Worm (Caenorhabditis elegans): Measurements from ENCODE around the gene clec-1.

clec-1 gene

DNA sequence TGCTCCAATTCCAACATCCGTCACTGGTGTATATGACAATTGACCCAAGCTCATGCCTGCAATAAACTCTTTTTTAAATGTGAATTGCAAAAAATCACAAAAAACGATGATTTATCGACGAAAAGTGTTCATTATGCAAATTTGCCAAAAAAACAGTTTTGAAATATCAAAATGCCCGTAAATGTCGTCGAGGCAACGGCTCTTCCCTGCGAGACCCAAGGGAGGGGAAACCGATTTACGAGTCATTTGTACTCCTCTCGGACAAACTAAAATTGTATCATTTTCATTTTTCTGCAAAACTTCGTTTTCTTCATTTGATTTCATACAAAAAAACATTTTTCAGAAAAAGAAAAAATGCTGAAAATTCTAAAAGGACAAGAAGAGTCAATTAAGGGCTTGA, 15.4 kb upstream of the clec-1 start, which contains the start of the genes hmgs-1 and F25B4.4 (continued):
- TF ChIP-seq ZK546.5 (tag; optimal IDR thresholded peaks at IDR 0.05) (no peak), nhr-23 (tag; optimal IDR thresholded peaks at IDR 0.05) (peak; percentile 95), lsy-12 (tag; optimal IDR thresholded peaks at IDR 0.05) (peak; percentile 79), ztf-11 (tag; optimal IDR thresholded peaks at IDR 0.05) (no peak), nhr-28 (tag; optimal IDR thresholded peaks at IDR 0.05) (peak; percentile 41), ama-1 (optimal IDR thresholded peaks at IDR 0.05) (peak; percentile 64), elt-1 (tag; optimal IDR thresholded peaks at IDR 0.05) (peak; percentile 37), nhr-12 (tag; optimal IDR thresholded peaks at IDR 0.05) (no peak), nhr-77 (tag; optimal IDR thresholded peaks at IDR 0.05) (peak; percentile 61), lin-15B (tag; optimal IDR thresholded peaks at IDR 0.05) (peak; percentile 97), ceh-82 (tag; optimal IDR thresholded peaks at IDR 0.05) (peak; percentile 71), daf-12 (tag; optimal IDR thresholded peaks at IDR 0.05) (no peak), pqm-1 (tag; optimal IDR thresholded peaks at IDR 0.05) (peak; percentile 81), ceh-28 (tag; optimal IDR thresholded peaks at IDR 0.05) (peak; percentile 76)

DNA sequence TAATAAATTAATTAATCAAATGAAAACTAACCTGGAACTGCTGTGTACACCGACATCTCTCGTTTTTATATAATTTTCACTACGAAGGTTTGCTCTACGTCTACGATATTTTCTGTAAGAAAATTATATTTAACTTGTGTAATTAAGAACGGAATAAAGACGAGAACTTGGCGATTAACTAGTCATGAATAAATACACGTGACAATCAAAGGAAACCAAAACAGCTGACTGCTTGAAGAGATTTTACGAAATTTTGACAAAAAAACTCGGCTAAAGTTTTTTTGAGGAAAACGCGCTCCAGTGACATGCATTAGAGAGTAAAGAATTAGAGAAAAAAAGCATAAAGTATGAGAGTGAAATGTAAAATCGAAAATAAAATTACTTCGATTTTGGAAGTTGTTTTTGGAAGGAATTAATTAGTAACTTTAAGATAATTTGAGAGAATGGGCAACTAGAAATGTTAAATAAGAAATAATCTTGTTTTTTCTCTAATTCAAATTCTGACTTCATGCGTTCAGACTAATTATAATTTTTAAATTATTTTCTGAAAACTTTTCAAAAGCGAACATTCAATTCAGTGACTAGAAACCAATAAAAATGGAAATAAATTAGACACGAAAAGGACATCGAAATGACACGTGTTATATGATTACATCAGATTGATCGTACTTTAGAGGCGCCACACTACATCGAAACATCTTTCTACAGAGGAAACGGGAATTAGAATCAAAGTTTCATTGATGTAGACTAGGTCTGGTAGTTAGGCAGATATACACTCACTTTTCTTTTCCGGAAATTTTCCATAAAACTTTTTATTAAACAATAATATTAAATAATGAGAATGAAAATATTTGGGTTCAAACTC, 12.6 kb upstream of the clec-1 start, which contains the start of gene F25B4.7:
TSS of gene F25B4.7 (minus strand) at position 112 of the 865 bp plus-strand sequence.
- TF ChIP-seq pha-4 (tag; optimal IDR thresholded peaks at IDR 0.05) (peak; percentile 42), nhr-237 (tag; optimal IDR thresholded peaks at IDR 0.05) (no peak), nhr-43 (tag; optimal IDR thresholded peaks at IDR 0.05; ENCODE audit: poor library complexity, severe bottlenecking) (peak; percentile 49), nhr-25 (tag; optimal IDR thresholded peaks at IDR 0.05) (peak; percentile 7), nfya-1 (tag; optimal IDR thresholded peaks at IDR 0.05; ENCODE audit: insufficient read depth) (no peak), lin-15B (tag; optimal IDR thresholded peaks at IDR 0.05) (peak; percentile 56), mml-1 (tag; optimal IDR thresholded peaks at IDR 0.05) (no peak), ZK546.5 (tag; optimal IDR thresholded peaks at IDR 0.05) (no peak), nhr-77 (tag; optimal IDR thresholded peaks at IDR 0.05) (no peak), nhr-76 (tag; optimal IDR thresholded peaks at IDR 0.05) (no peak), nhr-28 (tag; optimal IDR thresholded peaks at IDR 0.05) (no peak), daf-12 (tag; optimal IDR thresholded peaks at IDR 0.05) (no peak), egl-5 (tag; optimal IDR thresholded peaks at IDR 0.05) (no peak), R02D3.7 (tag; optimal IDR thresholded peaks at IDR 0.05) (no peak), aly-2 (tag; optimal IDR thresholded peaks at IDR 0.05) (no peak), jun-1 (tag; optimal IDR thresholded peaks at IDR 0.05) (no peak), elt-2 (tag; optimal IDR thresholded peaks at IDR 0.05) (peak; percentile 17), nhr-12 (tag; optimal IDR thresholded peaks at IDR 0.05) (no peak), nhr-23 (tag; optimal IDR thresholded peaks at IDR 0.05) (peak; percentile 61), unc-39 (tag; optimal IDR thresholded peaks at IDR 0.05) (no peak), elt-3 (tag; optimal IDR thresholded peaks at IDR 0.05) (no peak), mdl-1 (tag; optimal IDR thresholded peaks at IDR 0.05) (no peak), fkh-10 (GFP tag; optimal IDR thresholded peaks at IDR 0.05) (no peak), pqm-1 (tag; optimal IDR thresholded peaks at IDR 0.05) (no peak), fos-1 (tag; optimal IDR thresholded peaks at IDR 0.05) (no peak), ceh-28 (tag; optimal IDR thresholded peaks at IDR 0.05) (no peak)

DNA sequence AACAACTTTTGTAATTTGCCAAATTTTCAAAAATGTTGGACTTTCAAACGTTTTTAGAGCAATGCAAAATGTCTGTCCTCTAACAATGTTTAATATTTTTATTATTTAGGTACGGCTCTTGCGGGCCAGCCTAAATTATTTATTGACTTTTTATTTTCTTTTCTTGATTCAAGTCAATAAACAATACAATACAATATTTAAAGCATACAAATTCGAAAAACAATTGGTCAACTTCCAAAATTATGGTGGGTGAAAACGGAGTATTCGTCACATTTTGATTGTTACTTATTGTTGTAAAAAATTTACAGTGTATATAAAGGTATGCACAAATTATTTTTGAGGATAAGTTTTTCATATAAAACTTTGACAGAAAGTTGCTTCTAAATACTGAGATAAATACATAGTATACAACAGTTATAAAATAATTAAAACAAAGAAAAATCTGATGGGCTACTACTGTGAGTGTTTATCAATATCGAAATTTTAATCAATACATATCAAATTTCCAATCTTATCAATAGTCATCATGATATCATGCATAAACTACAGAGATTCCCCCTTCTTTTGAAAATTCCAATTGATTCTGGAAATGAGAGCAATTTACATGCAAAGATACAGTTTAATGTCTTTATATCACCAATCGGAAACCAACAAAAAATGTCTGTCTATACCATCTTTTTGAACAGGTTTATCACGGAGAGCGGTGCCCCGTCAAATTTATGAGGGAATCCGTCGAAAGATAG, 8.1 kb upstream of the clec-1 start, which contains the start of gene F25B4.8:
TSS of gene F25B4.8 (minus strand) at position 51 of the 743 bp plus-strand sequence.
- TF ChIP-seq mml-1 (tag; optimal IDR thresholded peaks at IDR 0.05) (no peak), elt-2 (tag; optimal IDR thresholded peaks at IDR 0.05) (peak; percentile 55)

DNA sequence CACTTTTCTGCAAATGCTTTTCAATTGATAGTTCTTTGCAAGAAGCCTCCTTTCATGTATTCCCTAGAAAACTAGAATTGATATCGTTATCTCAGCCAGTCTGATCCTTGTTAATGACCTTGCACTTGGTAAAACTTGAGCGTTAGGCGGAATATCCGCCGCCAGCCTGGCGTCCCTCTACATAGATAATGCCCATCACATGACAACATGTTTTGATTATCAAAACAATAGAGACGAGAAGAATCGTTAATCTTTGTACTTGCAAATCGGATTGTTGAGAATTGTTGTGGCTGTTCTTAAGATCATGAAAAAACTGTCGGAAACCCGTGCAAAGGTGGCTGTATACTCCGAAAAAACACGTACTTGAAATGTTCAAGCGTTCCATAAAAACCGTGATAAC, 6.4 kb upstream of the clec-1 start:
- TF ChIP-seq ztf-11 (tag; optimal IDR thresholded peaks at IDR 0.05) (no peak), nhr-25 (tag; optimal IDR thresholded peaks at IDR 0.05) (peak; percentile 68), elt-2 (tag; optimal IDR thresholded peaks at IDR 0.05) (no peak), lsy-12 (tag; optimal IDR thresholded peaks at IDR 0.05) (no peak), eor-1 (tag; optimal IDR thresholded peaks at IDR 0.05) (no peak), pqm-1 (tag; optimal IDR thresholded peaks at IDR 0.05) (no peak), nhr-43 (tag; optimal IDR thresholded peaks at IDR 0.05; ENCODE audit: poor library complexity, severe bottlenecking) (peak; percentile 83), nhr-23 (tag; optimal IDR thresholded peaks at IDR 0.05) (no peak), zag-1 (tag; optimal IDR thresholded peaks at IDR 0.05) (no peak), egl-5 (tag; optimal IDR thresholded peaks at IDR 0.05) (no peak), mdl-1 (tag; optimal IDR thresholded peaks at IDR 0.05) (no peak), ama-1 (optimal IDR thresholded peaks at IDR 0.05) (no peak), nhr-237 (tag; optimal IDR thresholded peaks at IDR 0.05) (no peak), ztf-4 (tag; optimal IDR thresholded peaks at IDR 0.05) (no peak), nhr-67 (tag; optimal IDR thresholded peaks at IDR 0.05) (no peak)

Measured in whole organism, L3 larva.